Worm (Caenorhabditis elegans) whole organism, young adult: Measurements from ENCODE around the gene pro-1.

Source experiments
- B0035.1 ChIP-seq: sonication (generic microtip); optimal IDR thresholded peaks from 2 replicates; lab custom pipeline; 2016; ENCODE audit warnings: missing genetic modification characterization, mild to moderate bottlenecking, missing compliant biosample characterization, missing genotype, missing genetic modification reagents
- B0261.1 ChIP-seq: sonication (generic microtip); optimal IDR thresholded peaks from 2 replicates; lab custom pipeline; 2016; ENCODE audit warnings: mild to moderate bottlenecking, missing genetic modification characterization, moderate library complexity, missing compliant biosample characterization
- F39B2.1 ChIP-seq: fragments of 200-800 bp; sonication (Bioruptor generic); IDR thresholded peaks from 2 replicates; pipeline ENCODE4 v1.3.6; 2022; ENCODE audit warnings: missing genetic modification reagents, missing genetic modification characterization, missing compliant biosample characterization
- F49E8.2 ChIP-seq: sonication (generic microtip); optimal IDR thresholded peaks from 3 replicates; lab custom pipeline; 2017; ENCODE audit warnings: missing genetic modification characterization, mild to moderate bottlenecking, missing compliant biosample characterization, antibody characterized with exemption, moderate library complexity; ENCODE audit not compliant: insufficient read depth
- Y67H2A.10 ChIP-seq: fragments of 200-800 bp; sonication (Bioruptor generic); conservative IDR thresholded peaks from 2 replicates; pipeline ENCODE4 v1.3.6; 2022; ENCODE audit warnings: missing genetic modification reagents, missing genetic modification characterization, missing compliant biosample characterization
- ZK185.1 ChIP-seq: sonication (generic microtip); optimal IDR thresholded peaks from 2 replicates; lab custom pipeline; 2016; ENCODE audit warnings: mild to moderate bottlenecking, missing genetic modification characterization, missing compliant biosample characterization; ENCODE audit not compliant: poor library complexity, severe bottlenecking
- attf-3 ChIP-seq: fragments of 200-800 bp; sonication (Bioruptor generic); conservative IDR thresholded peaks from 2 replicates; pipeline ENCODE4 v1.3.6; 2022; ENCODE audit warnings: missing genetic modification reagents, missing genetic modification characterization, missing compliant biosample characterization
- attf-6 ChIP-seq: fragments of 200-800 bp; sonication (Bioruptor generic); IDR thresholded peaks from 2 replicates; pipeline ENCODE4 v1.3.6; 2022; ENCODE audit warnings: missing genetic modification reagents, missing genetic modification characterization, missing compliant biosample characterization
- bed-1 ChIP-seq: fragments of 200-800 bp; sonication (Bioruptor generic); IDR thresholded peaks from 2 replicates; pipeline ENCODE4 v1.3.6; 2022; ENCODE audit warnings: missing genetic modification reagents, missing genetic modification characterization, missing compliant biosample characterization
- bed-2 ChIP-seq: fragments of 200-800 bp; sonication (Bioruptor generic); IDR thresholded peaks from 2 replicates; pipeline ENCODE4 v1.3.6; 2022; ENCODE audit warnings: missing genetic modification reagents, missing genetic modification characterization, missing compliant biosample characterization
- cebp-1 ChIP-seq, 2 experiments: fragments of 200-800 bp in 1 of 2; sonication (Bioruptor generic) in 1 of 2; sonication (generic microtip) in 1 of 2; IDR thresholded peaks in 1 of 2; optimal IDR thresholded peaks in 1 of 2; 2 replicates each; pipeline versions ENCODE4 v1.3.6 to Lab custom; 2017 to 2022; ENCODE audit warnings: missing compliant biosample characterization in 2 of 2, missing genetic modification characterization in 2 of 2, mild to moderate bottlenecking in 1 of 2, missing genetic modification reagents in 1 of 2, moderate library complexity in 1 of 2
- ceh-100 ChIP-seq: fragments of 200-800 bp; sonication (Bioruptor generic); IDR thresholded peaks from 2 replicates; pipeline ENCODE4 v1.3.6; 2022; ENCODE audit warnings: missing genetic modification reagents, missing genetic modification characterization, missing compliant biosample characterization
- dpff-1 ChIP-seq: sonication (generic microtip); optimal IDR thresholded peaks from 2 replicates; lab custom pipeline; 2017; ENCODE audit warnings: mild to moderate bottlenecking, missing genetic modification characterization, missing compliant biosample characterization
- hsf-1 ChIP-seq: fragments of 200-800 bp; sonication (Bioruptor generic); IDR thresholded peaks from 2 replicates; pipeline ENCODE4 v1.3.6; 2022; ENCODE audit warnings: missing genetic modification reagents, missing genetic modification characterization, missing compliant biosample characterization
- lsl-1 ChIP-seq: fragments of 200-800 bp; sonication (Bioruptor generic); optimal IDR thresholded peaks from 2 replicates; lab custom pipeline; 2018; ENCODE audit warnings: mild to moderate bottlenecking, missing genetic modification characterization, moderate library complexity, missing compliant biosample characterization
- lsy-27 ChIP-seq: sonication (generic microtip); optimal IDR thresholded peaks from 2 replicates; lab custom pipeline; 2017; ENCODE audit warnings: missing genetic modification characterization, mild to moderate bottlenecking, missing compliant biosample characterization, antibody characterized with exemption, missing genotype, borderline replicate concordance; ENCODE audit not compliant: insufficient read depth
- madf-3 ChIP-seq: fragments of 200-800 bp; sonication (Bioruptor generic); IDR thresholded peaks from 2 replicates; pipeline ENCODE4 v1.3.6; 2022; ENCODE audit warnings: missing genetic modification reagents, missing genetic modification characterization, missing compliant biosample characterization
- madf-6 ChIP-seq: fragments of 200-800 bp; sonication (Bioruptor generic); IDR thresholded peaks from 2 replicates; pipeline ENCODE4 v1.3.6; 2022; ENCODE audit warnings: missing genetic modification reagents, missing genetic modification characterization, missing compliant biosample characterization
- mel-28 ChIP-seq: sonication (generic microtip); optimal IDR thresholded peaks from 2 replicates; lab custom pipeline; 2016; ENCODE audit warnings: borderline replicate concordance, mild to moderate bottlenecking, missing genetic modification characterization, missing compliant biosample characterization
- nfyb-1 ChIP-seq: fragments of 200-800 bp; sonication (Bioruptor generic); IDR thresholded peaks from 2 replicates; pipeline ENCODE4 v1.3.6; 2022; ENCODE audit warnings: missing genetic modification reagents, missing genetic modification characterization, missing compliant biosample characterization
- nhr-90 ChIP-seq: sonication (generic microtip); optimal IDR thresholded peaks from 2 replicates; lab custom pipeline; 2016; ENCODE audit warnings: missing genotype, mild to moderate bottlenecking, missing genetic modification characterization, missing compliant biosample characterization
- rcor-1 ChIP-seq: fragments of 200-800 bp; sonication (Bioruptor generic); IDR thresholded peaks from 2 replicates; pipeline ENCODE4 v1.3.6; 2022; ENCODE audit warnings: missing genetic modification reagents, missing genetic modification characterization, missing compliant biosample characterization
- repo-1 ChIP-seq: sonication (generic microtip); optimal IDR thresholded peaks from 2 replicates; lab custom pipeline; 2017; ENCODE audit warnings: mild to moderate bottlenecking, missing genetic modification characterization, missing compliant biosample characterization
- sea-2 ChIP-seq: fragments of 200-800 bp; sonication (Bioruptor generic); IDR thresholded peaks from 2 replicates; pipeline ENCODE4 v1.3.6; 2022; ENCODE audit warnings: missing genetic modification characterization, missing compliant biosample characterization
- snpc-1.1 ChIP-seq: sonication (generic microtip); optimal IDR thresholded peaks from 2 replicates; lab custom pipeline; 2017; ENCODE audit warnings: missing genetic modification characterization, mild to moderate bottlenecking, missing compliant biosample characterization, antibody characterized with exemption, moderate library complexity, missing genotype, missing genetic modification reagents; ENCODE audit not compliant: insufficient read depth
- unc-130 ChIP-seq: sonication (generic microtip); optimal IDR thresholded peaks from 2 replicates; lab custom pipeline; 2016; ENCODE audit warnings: missing genetic modification reagents, missing genetic modification characterization, missing compliant biosample characterization
- unc-62 ChIP-seq: fragments of 150-350 bp; optimal IDR thresholded peaks from 2 replicates; lab custom pipeline; 2014; ENCODE audit warnings: missing biosample characterization, missing genetic modification reagents, missing genetic modification characterization
- xnd-1 ChIP-seq: sonication (generic microtip); optimal IDR thresholded peaks from 2 replicates; lab custom pipeline; 2016; ENCODE audit warnings: missing genotype, missing genetic modification reagents, missing genetic modification characterization, missing compliant biosample characterization
- ztf-18 ChIP-seq: sonication (generic microtip); optimal IDR thresholded peaks from 2 replicates; lab custom pipeline; 2016; ENCODE audit warnings: missing genotype, mild to moderate bottlenecking, missing genetic modification characterization, missing compliant biosample characterization

pro-1 gene

ce11 chrII:10519863-10520262 is 21.9 kb downstream of the pro-1 start:
- TF ChIP-seq rcor-1 (GFP tag; lab: Robert Waterston, UW) (no peak), sea-2 (no peak), nhr-90 (tag; lab: Kevin White, UChicago) (no peak), repo-1 (no peak)

- TF ChIP-seq F49E8.2 (tag; lab: Kevin White, UChicago) (no peak), madf-6 (GFP tag; lab: Robert Waterston, UW) (no peak), dpff-1 (tag; lab: Kevin White, UChicago) (no peak), lsy-27 (tag; lab: Kevin White, UChicago) (no peak), bed-2 (GFP tag; lab: Robert Waterston, UW) (no peak), hsf-1 (GFP tag; lab: Robert Waterston, UW) (no peak), nfyb-1 (no peak), lsl-1 (GFP tag; lab: Kevin White, UChicago) (no peak), ceh-100 (no peak), F39B2.1 (no peak), Y67H2A.10 (GFP tag; lab: Robert Waterston, UW) (no peak), xnd-1 (tag; lab: Kevin White, UChicago) (no peak), sea-2 (no peak)
Measured at ce11 chrII:10519017-10519416, 22.8 kb downstream of the pro-1 start, which contains the start of gene F59B10.4. TSS of gene F59B10.4 (minus strand) at chrII:10519117.

- TF ChIP-seq mel-28 (tag; lab: Kevin White, UChicago) (no peak), madf-3 (GFP tag; lab: Robert Waterston, UW) (0 out of 2 replicates have a peak, but pooled peaks have one; percentile 45)
Measured at ce11 chrII:10516375-10516774, 25.4 kb downstream of the pro-1 start.

- TF ChIP-seq cebp-1 (GFP tag; IDR thresholded peaks at IDR 0.05; lab: Robert Waterston, UW) (no peak), cebp-1 (tag; optimal IDR thresholded peaks at IDR 0.05; lab: Kevin White, UChicago) (peak; percentile 15), attf-3 (GFP tag; lab: Robert Waterston, UW) (no peak)
- TF ChIP-seq, all 124 proteins: peak for 1
Measured at ce11 chrII:10515422-10515821, 26.4 kb downstream of the pro-1 start.

ce11 chrII:10513377-10513776 is 28.4 kb downstream of the pro-1 start:
- TF ChIP-seq ztf-18 (no peak), cebp-1 (GFP tag; IDR thresholded peaks at IDR 0.05; lab: Robert Waterston, UW) (no peak), cebp-1 (tag; optimal IDR thresholded peaks at IDR 0.05; lab: Kevin White, UChicago) (peak; percentile 3)
- TF ChIP-seq, all 124 proteins: peak for 1

- no peak for TF ChIP-seq snpc-1.1 (tag; lab: Kevin White, UChicago)
- TF ChIP-seq cebp-1 (GFP tag; IDR thresholded peaks at IDR 0.05; lab: Robert Waterston, UW), result no peak
- peak; percentile 1 for TF ChIP-seq cebp-1 (tag; optimal IDR thresholded peaks at IDR 0.05; lab: Kevin White, UChicago)
- TF ChIP-seq ZK185.1 (tag; lab: Kevin White, UChicago), result no peak
- no peak for TF ChIP-seq repo-1
- no peak for TF ChIP-seq bed-1 (GFP tag; lab: Robert Waterston, UW)
Measured at ce11 chrII:10510242-10510641, 31.6 kb downstream of the pro-1 start, which contains the start of gene F59B10.3. TSS of gene F59B10.3 (plus strand) at chrII:10510542.

ce11 chrII:10509746-10510145 is 32.0 kb downstream of the pro-1 start, which contains the start of gene F59B10.2:
TSS of gene F59B10.2 (minus strand) at chrII:10509846.
- TF ChIP-seq B0035.1 (tag; lab: Kevin White, UChicago) (no peak), B0261.1 (no peak), unc-62 (GFP tag; lab: Kevin White, UChicago) (no peak), snpc-1.1 (tag; lab: Kevin White, UChicago) (no peak), unc-130 (GFP tag; lab: Kevin White, UChicago) (no peak), attf-6 (GFP tag; lab: Robert Waterston, UW) (no peak)
